Fruit fly (Drosophila melanogaster) S2 (cell line): ENCODE measurements around the gene CycT.

Source experiments
- CG8478 ChIP-seq: fragments of >200 bp; optimal IDR thresholded peaks from 2 replicates; lab custom pipeline; 2018
- CTCF ChIP-seq, 2 experiments: fragments of >200 bp; optimal IDR thresholded peaks; 2 replicates each; lab custom pipeline; 2018

DNA sequence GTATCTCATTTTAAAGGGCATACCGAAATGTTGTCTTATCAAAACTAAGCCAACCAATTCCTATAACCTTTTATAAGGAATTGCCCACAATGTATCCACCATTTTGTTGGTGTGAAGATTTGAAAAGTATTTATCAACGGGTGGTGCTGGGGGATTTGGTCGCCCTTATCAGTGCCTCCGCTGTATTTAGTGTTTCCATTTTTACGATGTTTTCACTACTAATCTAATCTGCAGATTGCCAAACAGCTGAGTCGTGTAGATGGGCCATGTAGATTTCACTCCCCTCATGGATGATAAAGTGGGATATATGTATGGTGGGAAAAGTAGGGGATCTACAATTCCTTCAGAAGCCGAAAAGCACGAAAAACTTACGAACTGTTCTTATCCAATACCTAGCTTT is 26.2 kb downstream of the CycT start:
- TF ChIP-seq CG8478 (lab: Kevin White, UChicago) (no peak), CTCF (optimal IDR thresholded peaks at IDR 0.05; lab: Kevin White, UChicago) (no peak)
